Fruit fly (Drosophila melanogaster) whole organism, embryonic: ENCODE measurements around the gene SkpE.

Experiments used
- Asciz ChIP-seq: fragments of 200-800 bp; sonication (Bioruptor generic); optimal IDR thresholded peaks from 2 replicates; lab custom pipeline; 2017; ENCODE audit warnings: missing biosample characterization, mild to moderate bottlenecking, missing genetic modification characterization, missing genetic modification reagents
- B-H1 ChIP-seq: fragments of 200-800 bp; sonication (Bioruptor generic); IDR thresholded peaks from 3 replicates; pipeline ENCODE4 v1.3.6; 2022; ENCODE audit warnings: missing biosample characterization, missing genetic modification characterization
- BEAF-32 ChIP-seq: fragments of 200-800 bp; sonication (Bioruptor generic); optimal IDR thresholded peaks from 3 replicates; lab custom pipeline; 2017; ENCODE audit warnings: missing biosample characterization, missing genetic modification characterization, mild to moderate bottlenecking, moderate library complexity, missing genetic modification reagents
- C15 ChIP-seq: fragments of 200-800 bp; sonication (Bioruptor generic); IDR thresholded peaks from 3 replicates; pipeline ENCODE4 v1.3.6; 2022; ENCODE audit warnings: missing biosample characterization, missing genetic modification characterization
- CG15073 ChIP-seq: fragments of 200-800 bp; sonication (Bioruptor generic); optimal IDR thresholded peaks from 2 replicates; lab custom pipeline; 2016; ENCODE audit warnings: missing biosample characterization, missing genetic modification characterization
- CG15514 ChIP-seq: fragments of 200-800 bp; sonication (Bioruptor generic); optimal IDR thresholded peaks from 3 replicates; lab custom pipeline; 2017; ENCODE audit warnings: missing biosample characterization, missing genetic modification characterization, mild to moderate bottlenecking, moderate library complexity, missing genetic modification reagents
- CG16863 ChIP-seq: fragments of 200-800 bp; sonication (Bioruptor generic); optimal IDR thresholded peaks from 3 replicates; lab custom pipeline; 2016; ENCODE audit warnings: missing biosample characterization, missing genetic modification characterization
- CG1832 ChIP-seq: fragments of 200-800 bp; sonication (Bioruptor generic); optimal IDR thresholded peaks from 2 replicates; lab custom pipeline; 2017; ENCODE audit warnings: missing biosample characterization, mild to moderate bottlenecking, missing genetic modification characterization, inconsistent platforms
- CG18599 ChIP-seq: fragments of 200-800 bp; sonication (Bioruptor generic); optimal IDR thresholded peaks from 3 replicates; lab custom pipeline; 2017; ENCODE audit warnings: missing biosample characterization, missing genetic modification characterization, mild to moderate bottlenecking, moderate library complexity, missing genetic modification reagents
- CG18619 ChIP-seq: fragments of 200-800 bp; sonication (Bioruptor generic); optimal IDR thresholded peaks from 3 replicates; lab custom pipeline; 2017; ENCODE audit warnings: missing biosample characterization, mild to moderate bottlenecking, missing genetic modification characterization
- CG32532 ChIP-seq: fragments of 200-800 bp; sonication (Bioruptor generic); IDR thresholded peaks from 2 replicates; pipeline ENCODE4 v1.3.6; 2022; ENCODE audit warnings: missing biosample characterization, missing genetic modification characterization
- CG42726 ChIP-seq: fragments of 200-800 bp; sonication (Bioruptor generic); IDR thresholded peaks from 2 replicates; pipeline ENCODE4 v1.3.6; 2022; ENCODE audit warnings: missing biosample characterization, missing genetic modification characterization; ENCODE audit not compliant: partially characterized antibody
- CG4854 ChIP-seq: fragments of 200-800 bp; sonication (Bioruptor generic); optimal IDR thresholded peaks from 2 replicates; lab custom pipeline; 2016; ENCODE audit warnings: missing biosample characterization, missing genetic modification characterization, inconsistent platforms
- CG6791 ChIP-seq: fragments of 200-800 bp; sonication (Bioruptor generic); IDR thresholded peaks from 3 replicates; pipeline ENCODE4 v1.3.6; 2022; ENCODE audit warnings: missing biosample characterization, missing genetic modification characterization; ENCODE audit not compliant: partially characterized antibody
- CG7556 ChIP-seq: fragments of 200-800 bp; sonication (Bioruptor generic); optimal IDR thresholded peaks from 2 replicates; lab custom pipeline; 2017; ENCODE audit warnings: missing biosample characterization, mild to moderate bottlenecking, missing genetic modification characterization
- CG9876 ChIP-seq: fragments of 200-800 bp; sonication (Bioruptor generic); optimal IDR thresholded peaks from 2 replicates; lab custom pipeline; 2016; ENCODE audit warnings: missing biosample characterization, missing genetic modification characterization
- CTCF ChIP-seq: fragments of 200-800 bp; sonication (Bioruptor generic); optimal IDR thresholded peaks from 2 replicates; lab custom pipeline; 2017; ENCODE audit warnings: missing biosample characterization, mild to moderate bottlenecking, missing genetic modification characterization, moderate library complexity
- CoRest ChIP-seq: fragments of 200-800 bp; sonication (Bioruptor generic); optimal IDR thresholded peaks from 3 replicates; lab custom pipeline; 2018; ENCODE audit warnings: missing biosample characterization, mild to moderate bottlenecking, missing genetic modification characterization, moderate library complexity
- Dfd ChIP-seq, 2 experiments: fragments of >200 bp; optimal IDR thresholded peaks; 2 replicates each; lab custom pipeline; 2017; ENCODE audit warnings: missing biosample characterization in 2 of 2, missing genetic modification characterization in 2 of 2
- Ets65A ChIP-seq: fragments of 200-800 bp; sonication (Bioruptor generic); peaks from one replicate; lab custom pipeline; 2016; ENCODE audit warnings: missing biosample characterization, missing genetic modification characterization
- Ets97D ChIP-seq: fragments of 200-800 bp; sonication (Bioruptor generic); optimal IDR thresholded peaks from 3 replicates; lab custom pipeline; 2016; ENCODE audit warnings: missing biosample characterization, missing genetic modification characterization
- Fer3 ChIP-seq: fragments of 200-800 bp; sonication (Bioruptor generic); optimal IDR thresholded peaks from 2 replicates; lab custom pipeline; 2018; ENCODE audit warnings: missing biosample characterization, mild to moderate bottlenecking, missing genetic modification characterization, moderate library complexity
- HLH3B ChIP-seq: fragments of 200-800 bp; sonication (Bioruptor generic); IDR thresholded peaks from 2 replicates; pipeline ENCODE4 v1.3.6; 2022; ENCODE audit warnings: missing biosample characterization, missing genetic modification characterization
- Hmx ChIP-seq: fragments of 200-800 bp; sonication (Bioruptor generic); optimal IDR thresholded peaks from 2 replicates; lab custom pipeline; 2016; ENCODE audit warnings: missing biosample characterization, missing genetic modification characterization
- Hr39 ChIP-seq: fragments of >200 bp; optimal IDR thresholded peaks from 2 replicates; lab custom pipeline; 2017
- MBD-R2 ChIP-seq: fragments of 200-800 bp; sonication (Bioruptor generic); IDR thresholded peaks from 2 replicates; pipeline ENCODE4 v1.3.6; 2022; ENCODE audit warnings: missing biosample characterization, missing genetic modification characterization
- Med ChIP-seq: fragments of 200-800 bp; sonication (Bioruptor generic); peaks from one replicate; lab custom pipeline; 2016; ENCODE audit warnings: missing biosample characterization, missing genetic modification characterization, mild to moderate bottlenecking, inconsistent platforms, moderate library complexity
- Mes4 ChIP-seq: fragments of 200-800 bp; sonication (Bioruptor generic); optimal IDR thresholded peaks from 2 replicates; lab custom pipeline; 2016; ENCODE audit warnings: missing biosample characterization, missing genetic modification characterization
- Trl ChIP-seq, 3 experiments: fragments of >200 bp in 2 of 3; fragments of 200-800 bp in 1 of 3; sonication (Bioruptor generic) in 1 of 3; optimal IDR thresholded peaks; 2 replicates in 1 of 3; 3 replicates in 2 of 3; lab custom pipeline; 2016 to 2017; ENCODE audit warnings: missing biosample characterization in 1 of 3, missing genetic modification characterization in 1 of 3
- bigmax ChIP-seq: fragments of 200-800 bp; sonication (Bioruptor generic); optimal IDR thresholded peaks from 2 replicates; lab custom pipeline; 2018; ENCODE audit warnings: missing biosample characterization, mild to moderate bottlenecking, missing genetic modification characterization
- br ChIP-seq: fragments of >200 bp; optimal IDR thresholded peaks from 2 replicates; lab custom pipeline; 2017
- cad ChIP-seq: fragments of >200 bp; optimal IDR thresholded peaks from 2 replicates; lab custom pipeline; 2017; ENCODE audit warnings: missing biosample characterization, missing genetic modification characterization
- crol ChIP-seq: fragments of 200-800 bp; sonication (Bioruptor generic); IDR thresholded peaks from 2 replicates; pipeline ENCODE4 v1.3.6; 2022; ENCODE audit warnings: missing biosample characterization, missing genetic modification characterization
- disco-r ChIP-seq: fragments of 200-800 bp; sonication (Bioruptor generic); optimal IDR thresholded peaks from 2 replicates; lab custom pipeline; 2016; ENCODE audit warnings: missing biosample characterization, missing genetic modification characterization
- en ChIP-seq: fragments of 200-800 bp; sonication (Bioruptor generic); optimal IDR thresholded peaks from 2 replicates; lab custom pipeline; 2016; ENCODE audit warnings: missing biosample characterization, missing genetic modification characterization
- exex ChIP-seq: fragments of 200-800 bp; sonication (Bioruptor generic); optimal IDR thresholded peaks from 4 replicates; lab custom pipeline; 2018; ENCODE audit warnings: missing biosample characterization, mild to moderate bottlenecking, missing genetic modification characterization, moderate library complexity
- gcm2 ChIP-seq: fragments of 200-800 bp; sonication (Bioruptor generic); optimal IDR thresholded peaks from 2 replicates; lab custom pipeline; 2016; ENCODE audit warnings: missing biosample characterization, missing genetic modification characterization
- gem ChIP-seq: fragments of 200-800 bp; sonication (Bioruptor generic); optimal IDR thresholded peaks from 2 replicates; lab custom pipeline; 2019; ENCODE audit warnings: missing biosample characterization, mild to moderate bottlenecking, missing genetic modification characterization, moderate library complexity
- gfzf ChIP-seq: fragments of 200-800 bp; sonication (Bioruptor generic); optimal IDR thresholded peaks from 2 replicates; lab custom pipeline; 2016; ENCODE audit warnings: missing biosample characterization, mild to moderate bottlenecking, missing genetic modification characterization, moderate library complexity
- gt ChIP-seq: fragments of 200-800 bp; sonication (Bioruptor generic); IDR thresholded peaks from 2 replicates; pipeline ENCODE4 v1.3.6; 2022; ENCODE audit warnings: missing biosample characterization, missing genetic modification characterization
- kay ChIP-seq: fragments of 200-800 bp; sonication (Bioruptor generic); optimal IDR thresholded peaks from 2 replicates; lab custom pipeline; 2016; ENCODE audit warnings: missing biosample characterization, missing genetic modification characterization
- mam ChIP-seq: fragments of 200-800 bp; sonication (Bioruptor generic); optimal IDR thresholded peaks from 3 replicates; lab custom pipeline; 2016; ENCODE audit warnings: missing biosample characterization, missing genetic modification characterization
- nerfin-1 ChIP-seq: fragments of 200-800 bp; sonication (Bioruptor generic); optimal IDR thresholded peaks from 3 replicates; lab custom pipeline; 2019; ENCODE audit warnings: missing biosample characterization, mild to moderate bottlenecking, missing genetic modification characterization, moderate library complexity
- p53 ChIP-seq: fragments of 200-800 bp; sonication (Bioruptor generic); optimal IDR thresholded peaks from 2 replicates; lab custom pipeline; 2016; ENCODE audit warnings: missing biosample characterization, missing genetic modification characterization
- pfk ChIP-seq: fragments of 200-800 bp; sonication (Bioruptor generic); optimal IDR thresholded peaks from 2 replicates; lab custom pipeline; 2018; ENCODE audit warnings: missing biosample characterization, mild to moderate bottlenecking, missing genetic modification characterization, moderate library complexity
- run ChIP-seq: fragments of 200-800 bp; sonication (Bioruptor generic); optimal IDR thresholded peaks from 3 replicates; lab custom pipeline; 2018; ENCODE audit warnings: missing biosample characterization, mild to moderate bottlenecking, missing genetic modification characterization
- salm ChIP-seq: fragments of 200-800 bp; sonication (Bioruptor generic); optimal IDR thresholded peaks from 2 replicates; lab custom pipeline; 2018; ENCODE audit warnings: missing biosample characterization, mild to moderate bottlenecking, missing genetic modification characterization
- sr ChIP-seq: fragments of 200-800 bp; sonication (Bioruptor generic); IDR thresholded peaks from 3 replicates; pipeline ENCODE4 v1.3.6; 2022; ENCODE audit warnings: missing biosample characterization, missing genetic modification characterization
- tll ChIP-seq, 2 experiments: fragments of 200-800 bp in 1 of 2; fragments of >200 bp in 1 of 2; sonication (Bioruptor generic) in 1 of 2; optimal IDR thresholded peaks; 2 replicates each; lab custom pipeline; 2017 to 2019; ENCODE audit warnings: missing biosample characterization in 2 of 2, missing genetic modification characterization in 2 of 2, mild to moderate bottlenecking in 1 of 2, moderate library complexity in 1 of 2
- tna ChIP-seq: fragments of 200-800 bp; sonication (Bioruptor generic); IDR thresholded peaks from 2 replicates; pipeline ENCODE4 v1.3.6; 2022; ENCODE audit warnings: missing biosample characterization, missing genetic modification characterization; ENCODE audit not compliant: partially characterized antibody
- trh ChIP-seq: fragments of 200-800 bp; sonication (Bioruptor generic); optimal IDR thresholded peaks from 2 replicates; lab custom pipeline; 2016; ENCODE audit warnings: missing biosample characterization, missing genetic modification characterization

Gene SkpE

dm6 chrX:19786823-19787222 is 37.1 kb downstream of the SkpE start (continued):
- TF ChIP-seq tll (GFP tag; optimal IDR thresholded peaks at IDR 0.05; lab: Kevin White, UChicago), result peak in 1 of 2 experiments; percentile 81

dm6 chrX:19785403-19785802 is 38.5 kb downstream of the SkpE start:
- no peak for TF ChIP-seq CG4854 (GFP tag; lab: Kevin White, UChicago)
- TF ChIP-seq Hmx (GFP tag; lab: Kevin White, UChicago), result no peak
- no peak for TF ChIP-seq B-H1 (GFP tag; lab: Robert Waterston, UW)
- no peak for TF ChIP-seq nerfin-1 (tag; lab: Kevin White, UChicago)
- no peak for TF ChIP-seq salm (tag; lab: Kevin White, UChicago)
- no peak for TF ChIP-seq bigmax (GFP tag; lab: Kevin White, UChicago)
- peak; percentile 71 for TF ChIP-seq cad (GFP tag; lab: Kevin White, UChicago)
- TF ChIP-seq gfzf, result no peak
- TF ChIP-seq Ets65A (GFP tag; lab: Kevin White, UChicago), result peak; percentile 11
- no peak for TF ChIP-seq CG7556 (GFP tag; lab: Kevin White, UChicago)
- TF ChIP-seq kay (GFP tag; lab: Kevin White, UChicago), result no peak
- no peak for TF ChIP-seq CG42726 (GFP tag; lab: Robert Waterston, UW)
- no peak for TF ChIP-seq Trl (optimal IDR thresholded peaks at IDR 0.05; lab: Kevin White, UChicago)
- no peak for TF ChIP-seq Trl (GFP tag; optimal IDR thresholded peaks at IDR 0.05; lab: Kevin White, UChicago)
- no peak for TF ChIP-seq br (lab: Kevin White, UChicago)
- no peak for TF ChIP-seq CG18599 (GFP tag; lab: Kevin White, UChicago)
- no peak for TF ChIP-seq exex (tag; lab: Kevin White, UChicago)
- no peak for TF ChIP-seq gt (GFP tag; lab: Robert Waterston, UW)
- TF ChIP-seq HLH3B (GFP tag; lab: Robert Waterston, UW), result no peak
- TF ChIP-seq p53 (GFP tag; lab: Kevin White, UChicago), result no peak
- no peak for TF ChIP-seq Fer3 (tag; lab: Kevin White, UChicago)
- no peak for TF ChIP-seq tna
- no peak for TF ChIP-seq Hr39 (lab: Kevin White, UChicago)
- TF ChIP-seq Med, result peak; percentile 6
- no peak for TF ChIP-seq en (GFP tag; lab: Kevin White, UChicago)
- TF ChIP-seq CG6791 (GFP tag; lab: Robert Waterston, UW), result no peak
- no peak for TF ChIP-seq CG15073 (GFP tag; lab: Kevin White, UChicago)
- TF ChIP-seq gcm2 (GFP tag; lab: Kevin White, UChicago), result no peak
- no peak for TF ChIP-seq disco-r (GFP tag; lab: Kevin White, UChicago)
- 0 out of 3 replicates have a peak, but pooled peaks have one; percentile 21 for TF ChIP-seq sr
- no peak for TF ChIP-seq mam (GFP tag; lab: Kevin White, UChicago)
- TF ChIP-seq CoRest (tag; lab: Kevin White, UChicago), result no peak
- TF ChIP-seq CG32532 (GFP tag; lab: Robert Waterston, UW), result no peak
- TF ChIP-seq Asciz (GFP tag; lab: Kevin White, UChicago), result no peak
- no peak for TF ChIP-seq Dfd (GFP tag; optimal IDR thresholded peaks at IDR 0.05; lab: Kevin White, UChicago)
- no peak for TF ChIP-seq trh (GFP tag; lab: Kevin White, UChicago)
- no peak for TF ChIP-seq MBD-R2
- TF ChIP-seq BEAF-32, result no peak
- TF ChIP-seq pfk (GFP tag; lab: Kevin White, UChicago), result no peak
- no peak for TF ChIP-seq CG15514 (GFP tag; lab: Kevin White, UChicago)
- TF ChIP-seq CG1832 (GFP tag; lab: Kevin White, UChicago), result peak; percentile 51
- TF ChIP-seq run, result no peak
- no peak for TF ChIP-seq CG16863
- TF ChIP-seq C15 (GFP tag; lab: Robert Waterston, UW), result no peak
- no peak for TF ChIP-seq Mes4 (GFP tag; lab: Kevin White, UChicago)
- no peak for TF ChIP-seq CG18619 (GFP tag; lab: Kevin White, UChicago)
- TF ChIP-seq Ets97D (GFP tag; lab: Kevin White, UChicago), result no peak
- no peak for TF ChIP-seq CG9876
- TF ChIP-seq CTCF, result no peak
- TF ChIP-seq gem (tag; lab: Kevin White, UChicago), result no peak
- peak; percentile 48; the same call in 1 of the 2 replicates for TF ChIP-seq crol (GFP tag; lab: Robert Waterston, UW)
